Worm (Caenorhabditis elegans) whole organism, L1 larva: ENCODE measurements around the gene Y97E10AR.6.

Experiments used
- lin-39 ChIP-seq: fragments of 150-350 bp; optimal IDR thresholded peaks from 2 replicates; lab custom pipeline; 2014; ENCODE audit warnings: missing biosample characterization, missing genetic modification reagents, missing genetic modification characterization
- nhr-237 ChIP-seq: fragments of 150-350 bp; optimal IDR thresholded peaks from 2 replicates; lab custom pipeline; 2014; ENCODE audit warnings: missing biosample characterization, missing genetic modification characterization

ce11 chrV:8046706-8047105 lies 33.0 kb upstream of the Y97E10AR.6 start, which contains the start of gene ZC513.3:
- TF ChIP-seq nhr-237 (tag; lab: Kevin White, UChicago) (no peak), lin-39 (tag; lab: Kevin White, UChicago) (no peak)
